Fruit fly (Drosophila melanogaster): ENCODE results near the gene Vav.

DNA sequence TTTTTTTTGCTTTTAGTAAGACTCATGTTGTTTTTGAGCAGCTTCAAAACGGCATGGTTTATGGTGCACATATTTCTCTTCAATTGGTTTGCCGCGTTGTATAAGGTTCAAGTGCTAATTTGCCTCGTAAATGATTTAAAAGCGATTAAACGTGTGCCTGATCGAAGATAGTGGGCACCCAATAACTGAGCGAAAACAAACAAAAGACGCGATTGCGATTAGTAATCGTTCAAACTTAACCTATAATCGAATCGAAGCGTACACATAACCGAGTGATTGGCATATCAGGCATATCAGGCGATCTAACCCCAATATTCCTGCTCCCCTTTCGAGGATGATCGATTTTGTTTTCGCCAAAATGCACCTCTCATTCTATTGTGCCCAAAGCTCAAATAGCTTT, 32.4 kb downstream of the Vav start:
- TF ChIP-seq usp (GFP tag; optimal IDR thresholded peaks at IDR 0.05) (no peak), sage (GFP tag; optimal IDR thresholded peaks at IDR 0.05) (no peak), jim (GFP tag; optimal IDR thresholded peaks at IDR 0.05) (no peak), CG32264 (GFP tag; optimal IDR thresholded peaks at IDR 0.05) (no peak), dsf (GFP tag; optimal IDR thresholded peaks at IDR 0.05; ENCODE audit: borderline replicate concordance) (no peak), CG9705 (GFP tag; optimal IDR thresholded peaks at IDR 0.05) (no peak), Hr78 (GFP tag; optimal IDR thresholded peaks at IDR 0.05) (no peak), pan (optimal IDR thresholded peaks at IDR 0.05) (no peak), ey (GFP tag; optimal IDR thresholded peaks at IDR 0.05) (no peak), h (GFP tag; optimal IDR thresholded peaks at IDR 0.05) (peak; percentile 18)
